Fruit fly (Drosophila melanogaster) whole organism: ENCODE results near the gene SAK.

Experiments
- CG8478 ChIP-seq: fragments of >200 bp; optimal IDR thresholded peaks from 2 replicates; lab custom pipeline; 2018; ENCODE audit warnings: inconsistent platforms
- Dll ChIP-seq: fragments of >200 bp; optimal IDR thresholded peaks from 2 replicates; lab custom pipeline; 2017
- EcR ChIP-seq, 2 experiments: fragments of >200 bp; optimal IDR thresholded peaks; 2 replicates each; lab custom pipeline; 2017; ENCODE audit warnings: missing biosample characterization in 2 of 2, missing genetic modification characterization in 2 of 2, missing genetic modification reagents in 2 of 2
- pan ChIP-seq: fragments of >200 bp; optimal IDR thresholded peaks from 2 replicates; lab custom pipeline; 2017
- psq ChIP-seq: fragments of >200 bp; optimal IDR thresholded peaks from 2 replicates; lab custom pipeline; 2017
- usp ChIP-seq: fragments of >200 bp; optimal IDR thresholded peaks from 2 replicates; lab custom pipeline; 2017; ENCODE audit warnings: missing biosample characterization, missing genetic modification characterization, mixed read lengths

- TF ChIP-seq usp (GFP tag; lab: Kevin White, UChicago): no peak
- no peak for TF ChIP-seq psq
- TF ChIP-seq pan (lab: Kevin White, UChicago): no peak
- TF ChIP-seq CG8478 (lab: Kevin White, UChicago): no peak
- no peak for TF ChIP-seq Dll
- no peak for TF ChIP-seq EcR (GFP tag; optimal IDR thresholded peaks at IDR 0.05; lab: Kevin White, UChicago)
Measured at dm6 chr3L:21496502-21496864, 19.2 kb downstream of the SAK start.
